Worm (Caenorhabditis elegans): ENCODE data around the gene gst-9.
"Not testable (repeated sequence)": the region's sequence is repeated elsewhere in the genome, so short reads cannot be mapped to it uniquely, and the experiment has no call there.

Gene gst-9

ce11 chrII:4904778-4905177 is 13.4 kb downstream of the gst-9 start, which contains the start of gene btbd-10:
Gene btbd-10, plus strand, starts transcription at chrII:4905008.
- no peak for TF ChIP-seq unc-62 (GFP tag; optimal IDR thresholded peaks at IDR 0.05)

ce11 chrII:4905331-4905730 is 13.9 kb downstream of the gst-9 start:
- TF ChIP-seq unc-62 (GFP tag; optimal IDR thresholded peaks at IDR 0.05): no peak

ce11 chrII:4905883-4906282 is 14.5 kb downstream of the gst-9 start:
- no peak for TF ChIP-seq unc-62 (GFP tag; optimal IDR thresholded peaks at IDR 0.05)

ce11 chrII:4908160-4908559 is 16.8 kb downstream of the gst-9 start:
- no peak for TF ChIP-seq unc-62 (GFP tag; optimal IDR thresholded peaks at IDR 0.05)

ce11 chrII:4914214-4914613 is 22.8 kb downstream of the gst-9 start, which contains the start of gene R05F9.11:
Gene R05F9.11, minus strand, starts transcription at chrII:4914218.
- TF ChIP-seq unc-62 (GFP tag; optimal IDR thresholded peaks at IDR 0.05): no peak

ce11 chrII:4915572-4915971 is 24.2 kb downstream of the gst-9 start:
- TF ChIP-seq unc-62 (GFP tag; optimal IDR thresholded peaks at IDR 0.05): no peak

ce11 chrII:4916462-4916861 is 25.1 kb downstream of the gst-9 start, which contains the start of gene msp-31:
Gene msp-31, minus strand, starts transcription at chrII:4916562.
- TF ChIP-seq unc-62 (GFP tag; optimal IDR thresholded peaks at IDR 0.05): not testable (repeated sequence)

ce11 chrII:4918501-4919021 is 27.2 kb downstream of the gst-9 start:
- TF ChIP-seq unc-62 (GFP tag; optimal IDR thresholded peaks at IDR 0.05): no peak

- no peak for TF ChIP-seq unc-62 (GFP tag; optimal IDR thresholded peaks at IDR 0.05)
Measured at ce11 chrII:4920608-4921007, 29.2 kb downstream of the gst-9 start.

ce11 chrII:4924729-4925128 is 33.3 kb downstream of the gst-9 start:
- TF ChIP-seq unc-62 (GFP tag; optimal IDR thresholded peaks at IDR 0.05): no peak

ce11 chrII:4925198-4925764 is 33.9 kb downstream of the gst-9 start, which contains the start of gene aagr-2:
Gene aagr-2, minus strand, starts transcription at chrII:4925248.
- no peak for TF ChIP-seq unc-62 (GFP tag; optimal IDR thresholded peaks at IDR 0.05)

ce11 chrII:4931286-4931685 is 39.9 kb downstream of the gst-9 start:
- TF ChIP-seq unc-62 (GFP tag; optimal IDR thresholded peaks at IDR 0.05): no peak

- TF ChIP-seq unc-62 (GFP tag; optimal IDR thresholded peaks at IDR 0.05): not testable (repeated sequence)
Measured at ce11 chrII:4932727-4933126, 41.3 kb downstream of the gst-9 start, which contains the start of gene msp-152. Gene msp-152, plus strand, starts transcription at chrII:4933027.

- TF ChIP-seq unc-62 (GFP tag; optimal IDR thresholded peaks at IDR 0.05): no peak
Measured at ce11 chrII:4934954-4935353, 43.6 kb downstream of the gst-9 start, which contains the start of gene gst-30. Gene gst-30, minus strand, starts transcription at chrII:4935054.

ce11 chrII:4935518-4935917 is 44.1 kb downstream of the gst-9 start, which contains the start of gene ZK546.5:
Gene ZK546.5, plus strand, starts transcription at chrII:4935818.
- TF ChIP-seq unc-62 (GFP tag; optimal IDR thresholded peaks at IDR 0.05): no peak

ce11 chrII:4937743-4938142 is 46.4 kb downstream of the gst-9 start, which contains the start of gene ZK546.4:
Gene ZK546.4, plus strand, starts transcription at chrII:4938043.
- TF ChIP-seq unc-62 (GFP tag; optimal IDR thresholded peaks at IDR 0.05): no peak

- TF ChIP-seq unc-62 (GFP tag; optimal IDR thresholded peaks at IDR 0.05): no peak
Measured at ce11 chrII:4941050-4941449, 49.7 kb downstream of the gst-9 start, which contains the start of gene cblc-1. Gene cblc-1, minus strand, starts transcription at chrII:4941150.
